Fruit fly (Drosophila melanogaster): ENCODE results near the gene CG14322.

Gene CG14322

DNA sequence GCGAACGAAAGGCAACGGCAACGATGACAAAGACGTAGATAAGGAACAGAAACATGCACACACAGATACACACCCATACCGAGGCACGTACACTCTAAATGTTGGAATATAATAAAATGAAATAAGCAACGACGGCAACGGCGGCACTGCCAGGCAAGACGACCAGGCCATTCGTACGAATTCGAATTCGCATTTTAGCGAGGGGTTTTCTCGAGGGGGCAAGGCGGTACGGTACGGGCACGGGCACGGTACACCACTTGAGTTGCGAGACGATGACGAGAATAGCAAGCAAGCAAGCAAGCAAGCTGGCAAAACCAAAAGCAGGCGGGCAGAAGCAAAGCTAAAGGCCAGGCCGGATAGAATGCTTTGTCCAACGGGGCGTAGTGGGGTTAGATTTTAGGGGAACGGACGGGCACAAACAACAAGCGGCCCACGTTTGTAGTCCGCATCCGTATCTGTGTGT lies 53.7 kb downstream of the CG14322 start (continued):
- no peak for TF ChIP-seq CG18599 (GFP tag; optimal IDR thresholded peaks at IDR 0.05)
- TF ChIP-seq klu (GFP tag; IDR thresholded peaks at IDR 0.05) = no peak
- no peak for TF ChIP-seq H2.0 (GFP tag; IDR thresholded peaks at IDR 0.05)
- TF ChIP-seq CG12219 (GFP tag; optimal IDR thresholded peaks at IDR 0.05) = no peak
- no peak for TF ChIP-seq Rx (GFP tag; IDR thresholded peaks at IDR 0.05)
- no peak for TF ChIP-seq gfzf (GFP tag; optimal IDR thresholded peaks at IDR 0.05)
- no peak for TF ChIP-seq CG7963 (GFP tag; IDR thresholded peaks at IDR 0.05; ENCODE audit: partially characterized antibody)
- TF ChIP-seq aop (GFP tag; IDR thresholded peaks at IDR 0.05) = no peak
- TF ChIP-seq ro (GFP tag; IDR thresholded peaks at IDR 0.05) = no peak
- no peak for TF ChIP-seq CG9609 (GFP tag; optimal IDR thresholded peaks at IDR 0.05)
- TF ChIP-seq tll (GFP tag; optimal IDR thresholded peaks at IDR 0.05) = no peak
- TF ChIP-seq CG14860 (GFP tag; IDR thresholded peaks at IDR 0.05; ENCODE audit: partially characterized antibody) = no peak
- no peak for TF ChIP-seq sim (GFP tag; IDR thresholded peaks at IDR 0.05)
- no peak for TF ChIP-seq CG6654 (GFP tag; optimal IDR thresholded peaks at IDR 0.05)
- no peak for TF ChIP-seq ci (GFP tag; IDR thresholded peaks at IDR 0.05)
- no peak for TF ChIP-seq ATbp (GFP tag; optimal IDR thresholded peaks at IDR 0.05)
- no peak for TF ChIP-seq Antp (GFP tag; optimal IDR thresholded peaks at IDR 0.05)
- no peak; the same call in 1 of the 2 replicates for TF ChIP-seq hbn (GFP tag; IDR thresholded peaks at IDR 0.05; ENCODE audit: partially characterized antibody)
- TF ChIP-seq Myb (GFP tag; optimal IDR thresholded peaks at IDR 0.05) = peak; percentile 10
- no peak for TF ChIP-seq bbx (GFP tag; IDR thresholded peaks at IDR 0.05; ENCODE audit: partially characterized antibody)
- no peak for TF ChIP-seq hkb (optimal IDR thresholded peaks at IDR 0.05)
- no peak for TF ChIP-seq hkb (GFP tag; IDR thresholded peaks at IDR 0.05)
- no peak for TF ChIP-seq CG7357 (GFP tag; IDR thresholded peaks at IDR 0.05)
- TF ChIP-seq Blimp-1 (GFP tag; optimal IDR thresholded peaks at IDR 0.05) = no peak
- no peak for TF ChIP-seq CG11456 (GFP tag; IDR thresholded peaks at IDR 0.05)
- no peak for TF ChIP-seq Hand (GFP tag; optimal IDR thresholded peaks at IDR 0.05)
- peak; percentile 33 for TF ChIP-seq psq (GFP tag; optimal IDR thresholded peaks at IDR 0.05)
- no peak for TF ChIP-seq CG33557 (GFP tag; optimal IDR thresholded peaks at IDR 0.05)
- TF ChIP-seq CG8478 (optimal IDR thresholded peaks at IDR 0.05) = no peak
- TF ChIP-seq HmgD (GFP tag; optimal IDR thresholded peaks at IDR 0.05) = no peak
- TF ChIP-seq gsb (GFP tag; IDR thresholded peaks at IDR 0.05) = no peak
- TF ChIP-seq CG6254 (GFP tag; optimal IDR thresholded peaks at IDR 0.05) = no peak
- no peak for TF ChIP-seq dati (GFP tag; IDR thresholded peaks at IDR 0.05)
- TF ChIP-seq CG16779 (GFP tag; IDR thresholded peaks at IDR 0.05) = no peak
- TF ChIP-seq CG4707 (GFP tag; optimal IDR thresholded peaks at IDR 0.05) = no peak
- TF ChIP-seq CG10267 (tag; optimal IDR thresholded peaks at IDR 0.05) = no peak
- TF ChIP-seq scrt (GFP tag; optimal IDR thresholded peaks at IDR 0.05) = no peak
- TF ChIP-seq cwo (GFP tag; optimal IDR thresholded peaks at IDR 0.05) = peak; percentile 91
- TF ChIP-seq CG32532 (GFP tag; IDR thresholded peaks at IDR 0.05) = no peak
- no peak for TF ChIP-seq CG8388 (GFP tag; optimal IDR thresholded peaks at IDR 0.05)
- no peak for TF ChIP-seq Dref (GFP tag; IDR thresholded peaks at IDR 0.05)
- no peak for TF ChIP-seq CG3995 (GFP tag; optimal IDR thresholded peaks at IDR 0.05)
- no peak for TF ChIP-seq CG12659 (GFP tag; optimal IDR thresholded peaks at IDR 0.05)
- peak; percentile 18; the same call in 1 of the 2 replicates for TF ChIP-seq slbo (GFP tag; IDR thresholded peaks at IDR 0.05)
- no peak for TF ChIP-seq CG17186 (GFP tag; optimal IDR thresholded peaks at IDR 0.05)
- TF ChIP-seq twi (tag; optimal IDR thresholded peaks at IDR 0.05) = no peak
- no peak for TF ChIP-seq CG17568 (GFP tag; optimal IDR thresholded peaks at IDR 0.05)
- TF ChIP-seq dpn (GFP tag; optimal IDR thresholded peaks at IDR 0.05) = no peak
- no peak for TF ChIP-seq Dad (GFP tag; optimal IDR thresholded peaks at IDR 0.05)
- no peak for TF ChIP-seq Ssrp (tag; optimal IDR thresholded peaks at IDR 0.05)
- no peak for TF ChIP-seq dimm (GFP tag; IDR thresholded peaks at IDR 0.05)
- no peak for TF ChIP-seq lilli (GFP tag; optimal IDR thresholded peaks at IDR 0.05)
